Fruit fly (Drosophila melanogaster) whole organism, embryonic: Measurements from ENCODE around the gene CG15185.

Experiments used
- Asciz ChIP-seq: fragments of 200-800 bp; sonication (Bioruptor generic); optimal IDR thresholded peaks from 2 replicates; lab custom pipeline; 2017; ENCODE audit warnings: missing biosample characterization, mild to moderate bottlenecking, missing genetic modification characterization, missing genetic modification reagents
- Atf-2 ChIP-seq: fragments of 200-800 bp; sonication (Bioruptor generic); optimal IDR thresholded peaks from 2 replicates; lab custom pipeline; 2016; ENCODE audit warnings: missing biosample characterization, missing genetic modification characterization
- Atf3 ChIP-seq: fragments of 200-800 bp; sonication (Bioruptor generic); optimal IDR thresholded peaks from 3 replicates; lab custom pipeline; 2016; ENCODE audit warnings: missing biosample characterization, missing genetic modification characterization
- CG10431 ChIP-seq: fragments of 200-800 bp; sonication (Bioruptor generic); optimal IDR thresholded peaks from 3 replicates; lab custom pipeline; 2018; ENCODE audit warnings: missing biosample characterization, mild to moderate bottlenecking, missing genetic modification characterization
- CG12104 ChIP-seq: fragments of 200-800 bp; sonication (Bioruptor generic); optimal IDR thresholded peaks from 3 replicates; lab custom pipeline; 2016; ENCODE audit warnings: missing biosample characterization, missing genetic modification characterization
- CG13424 ChIP-seq: fragments of 200-800 bp; sonication (Bioruptor generic); optimal IDR thresholded peaks from 2 replicates; lab custom pipeline; 2019; ENCODE audit warnings: missing biosample characterization, mild to moderate bottlenecking, missing genetic modification characterization, moderate library complexity
- CG13775 ChIP-seq: fragments of 200-800 bp; sonication (Bioruptor generic); optimal IDR thresholded peaks from 3 replicates; lab custom pipeline; 2017; ENCODE audit warnings: missing biosample characterization, mild to moderate bottlenecking, missing genetic modification characterization
- CG15696 ChIP-seq: fragments of 200-800 bp; sonication (Bioruptor generic); optimal IDR thresholded peaks from 2 replicates; lab custom pipeline; 2019; ENCODE audit warnings: missing biosample characterization, mild to moderate bottlenecking, missing genetic modification characterization, moderate library complexity
- CG17186 ChIP-seq: fragments of 200-800 bp; sonication (Bioruptor generic); optimal IDR thresholded peaks from 3 replicates; lab custom pipeline; 2017; ENCODE audit warnings: missing biosample characterization, missing genetic modification reagents, missing genetic modification characterization
- CG18476 ChIP-seq: fragments of 200-800 bp; sonication (Bioruptor generic); optimal IDR thresholded peaks from 2 replicates; lab custom pipeline; 2016; ENCODE audit warnings: missing biosample characterization, mild to moderate bottlenecking, missing genetic modification characterization
- CG18599 ChIP-seq: fragments of 200-800 bp; sonication (Bioruptor generic); optimal IDR thresholded peaks from 3 replicates; lab custom pipeline; 2017; ENCODE audit warnings: missing biosample characterization, missing genetic modification characterization, mild to moderate bottlenecking, moderate library complexity, missing genetic modification reagents
- CG3065 ChIP-seq: fragments of 200-800 bp; sonication (Bioruptor generic); optimal IDR thresholded peaks from 2 replicates; lab custom pipeline; 2016; ENCODE audit warnings: missing biosample characterization, missing genetic modification characterization
- CG31441 ChIP-seq: fragments of 200-800 bp; sonication (Bioruptor generic); IDR thresholded peaks from 2 replicates; pipeline ENCODE4 v1.3.6; 2022; ENCODE audit warnings: missing biosample characterization, missing genetic modification characterization
- CG42726 ChIP-seq: fragments of 200-800 bp; sonication (Bioruptor generic); IDR thresholded peaks from 2 replicates; pipeline ENCODE4 v1.3.6; 2022; ENCODE audit warnings: missing biosample characterization, missing genetic modification characterization; ENCODE audit not compliant: partially characterized antibody
- CG6175 ChIP-seq: fragments of 200-800 bp; sonication (Bioruptor generic); IDR thresholded peaks from 3 replicates; pipeline ENCODE4 v1.3.6; 2022; ENCODE audit warnings: missing biosample characterization, missing genetic modification characterization
- CG8290 ChIP-seq, 3 experiments: fragments of 200-800 bp; sonication (Bioruptor generic); optimal IDR thresholded peaks; 2 replicates each; lab custom pipeline; 2016 to 2019; ENCODE audit warnings: missing biosample characterization in 3 of 3, missing genetic modification characterization in 3 of 3, mild to moderate bottlenecking in 2 of 3, moderate library complexity in 1 of 3
- CG8388 ChIP-seq: fragments of 200-800 bp; sonication (Bioruptor generic); optimal IDR thresholded peaks from 2 replicates; lab custom pipeline; 2019; ENCODE audit warnings: missing biosample characterization, mild to moderate bottlenecking, missing genetic modification characterization, moderate library complexity
- CG8478 ChIP-seq: fragments of >200 bp; optimal IDR thresholded peaks from 2 replicates; lab custom pipeline; 2018
- D ChIP-seq, 2 experiments: fragments of 200-800 bp in 1 of 2; fragments of >200 bp in 1 of 2; sonication (Bioruptor generic) in 1 of 2; optimal IDR thresholded peaks; 2 replicates in 1 of 2; 3 replicates in 1 of 2; lab custom pipeline; 2017; ENCODE audit warnings: mild to moderate bottlenecking in 1 of 2, missing biosample characterization in 1 of 2, missing genetic modification characterization in 1 of 2, missing genetic modification reagents in 1 of 2
- Dbx ChIP-seq: fragments of 200-800 bp; sonication (Bioruptor generic); IDR thresholded peaks from 3 replicates; pipeline ENCODE4 v1.3.6; 2022; ENCODE audit warnings: missing biosample characterization, missing genetic modification characterization
- Dll ChIP-seq: fragments of 200-800 bp; sonication (Bioruptor generic); IDR thresholded peaks from 4 replicates; pipeline ENCODE4 v1.3.6; 2022; ENCODE audit warnings: missing biosample characterization, missing genetic modification characterization; ENCODE audit not compliant: partially characterized antibody
- Gsc ChIP-seq: fragments of 200-800 bp; sonication (Bioruptor generic); IDR thresholded peaks from 2 replicates; pipeline ENCODE4 v1.3.6; 2022; ENCODE audit warnings: missing biosample characterization, missing genetic modification characterization
- Hmx ChIP-seq: fragments of 200-800 bp; sonication (Bioruptor generic); optimal IDR thresholded peaks from 2 replicates; lab custom pipeline; 2016; ENCODE audit warnings: missing biosample characterization, missing genetic modification characterization
- Mrtf ChIP-seq: fragments of 200-800 bp; sonication (Bioruptor generic); IDR thresholded peaks from 3 replicates; pipeline ENCODE4 v1.3.6; 2022; ENCODE audit warnings: missing biosample characterization, missing genetic modification characterization
- Ravus ChIP-seq: fragments of 200-800 bp; sonication (Bioruptor generic); IDR thresholded peaks from 2 replicates; pipeline ENCODE4 v1.3.6; 2022; ENCODE audit warnings: missing biosample characterization, missing genetic modification characterization
- Six4 ChIP-seq: fragments of 200-800 bp; sonication (Bioruptor generic); optimal IDR thresholded peaks from 2 replicates; lab custom pipeline; 2016; ENCODE audit warnings: missing biosample characterization, missing genetic modification characterization
- Sox102F ChIP-seq: fragments of 200-800 bp; sonication (Bioruptor generic); optimal IDR thresholded peaks from 2 replicates; lab custom pipeline; 2018; ENCODE audit warnings: missing biosample characterization, mild to moderate bottlenecking, missing genetic modification characterization, moderate library complexity
- Stat92E ChIP-seq, 3 experiments: fragments of >200 bp in 2 of 3; fragments of 200-800 bp in 1 of 3; sonication (Bioruptor generic) in 1 of 3; optimal IDR thresholded peaks; 2 replicates each; lab custom pipeline; 2017 to 2019; ENCODE audit warnings: missing biosample characterization in 3 of 3, missing genetic modification characterization in 3 of 3, mild to moderate bottlenecking in 1 of 3, moderate library complexity in 1 of 3
- Xbp1 ChIP-seq: fragments of 200-800 bp; sonication (Bioruptor generic); optimal IDR thresholded peaks from 3 replicates; lab custom pipeline; 2016; ENCODE audit warnings: missing biosample characterization, mild to moderate bottlenecking, missing genetic modification characterization
- amos ChIP-seq: fragments of 200-800 bp; sonication (Bioruptor generic); IDR thresholded peaks from 2 replicates; pipeline ENCODE4 v1.3.6; 2022; ENCODE audit warnings: missing biosample characterization, missing genetic modification characterization; ENCODE audit not compliant: partially characterized antibody
- chn ChIP-seq: fragments of 200-800 bp; sonication (Bioruptor generic); optimal IDR thresholded peaks from 2 replicates; lab custom pipeline; 2016; ENCODE audit warnings: missing biosample characterization, missing genetic modification characterization
- dati ChIP-seq: fragments of 200-800 bp; sonication (Bioruptor generic); IDR thresholded peaks from 2 replicates; pipeline ENCODE4 v1.3.6; 2022; ENCODE audit warnings: missing biosample characterization, missing genetic modification characterization
- dmrt11E ChIP-seq: fragments of 200-800 bp; sonication (Bioruptor generic); optimal IDR thresholded peaks from 3 replicates; lab custom pipeline; 2018; ENCODE audit warnings: missing biosample characterization, mild to moderate bottlenecking, missing genetic modification characterization, moderate library complexity
- fd64A ChIP-seq: fragments of 200-800 bp; sonication (Bioruptor generic); optimal IDR thresholded peaks from 3 replicates; lab custom pipeline; 2018; ENCODE audit warnings: missing biosample characterization, mild to moderate bottlenecking, missing genetic modification characterization
- her ChIP-seq: fragments of 200-800 bp; sonication (Bioruptor generic); optimal IDR thresholded peaks from 2 replicates; lab custom pipeline; 2016; ENCODE audit warnings: missing biosample characterization, missing genetic modification characterization
- ken ChIP-seq: fragments of 200-800 bp; sonication (Bioruptor generic); IDR thresholded peaks from 3 replicates; pipeline ENCODE4 v1.3.6; 2022; ENCODE audit warnings: missing biosample characterization, missing genetic modification characterization
- lmd ChIP-seq: fragments of 200-800 bp; sonication (Bioruptor generic); IDR thresholded peaks from 2 replicates; pipeline ENCODE4 v1.3.6; 2022; ENCODE audit warnings: missing biosample characterization, missing genetic modification characterization
- luna ChIP-seq: fragments of 200-800 bp; sonication (Bioruptor generic); optimal IDR thresholded peaks from 2 replicates; lab custom pipeline; 2016; ENCODE audit warnings: missing biosample characterization, missing genetic modification characterization
- phol ChIP-seq: fragments of 200-800 bp; sonication (Bioruptor generic); optimal IDR thresholded peaks from 3 replicates; lab custom pipeline; 2018; ENCODE audit warnings: missing biosample characterization, mild to moderate bottlenecking, missing genetic modification characterization, moderate library complexity
- pita ChIP-seq: fragments of 200-800 bp; sonication (Bioruptor generic); optimal IDR thresholded peaks from 2 replicates; lab custom pipeline; 2017; ENCODE audit warnings: missing biosample characterization, mild to moderate bottlenecking, missing genetic modification characterization
- psq ChIP-seq: fragments of 200-800 bp; sonication (Bioruptor generic); optimal IDR thresholded peaks from 2 replicates; lab custom pipeline; 2017; ENCODE audit warnings: missing biosample characterization, missing genetic modification characterization
- pum ChIP-seq: fragments of 200-800 bp; sonication (Bioruptor generic); optimal IDR thresholded peaks from 2 replicates; lab custom pipeline; 2016; ENCODE audit warnings: missing biosample characterization, missing genetic modification characterization
- scrt ChIP-seq: fragments of 200-800 bp; sonication (Bioruptor generic); optimal IDR thresholded peaks from 2 replicates; lab custom pipeline; 2018; ENCODE audit warnings: missing biosample characterization, mild to moderate bottlenecking, missing genetic modification characterization, moderate library complexity
- sob ChIP-seq: fragments of 200-800 bp; sonication (Bioruptor generic); IDR thresholded peaks from 2 replicates; pipeline ENCODE4 v1.3.6; 2022; ENCODE audit warnings: missing biosample characterization, missing genetic modification characterization
- stwl ChIP-seq: fragments of 200-800 bp; sonication (Bioruptor generic); optimal IDR thresholded peaks from 3 replicates; lab custom pipeline; 2018; ENCODE audit warnings: missing biosample characterization, mild to moderate bottlenecking, missing genetic modification characterization, moderate library complexity
- twi ChIP-seq: fragments of 200-800 bp; optimal IDR thresholded peaks from 2 replicates; lab custom pipeline; 2019; ENCODE audit warnings: missing biosample characterization, mild to moderate bottlenecking, missing genetic modification characterization, moderate library complexity
- tx ChIP-seq: fragments of 200-800 bp; sonication (Bioruptor generic); optimal IDR thresholded peaks from 2 replicates; lab custom pipeline; 2016; ENCODE audit warnings: missing biosample characterization, missing genetic modification characterization
- unc-4 ChIP-seq: fragments of 200-800 bp; sonication (Bioruptor generic); IDR thresholded peaks from 2 replicates; pipeline ENCODE4 v1.3.6; 2022; ENCODE audit warnings: missing biosample characterization, missing genetic modification characterization; ENCODE audit not compliant: partially characterized antibody
- vfl ChIP-seq: fragments of 200-800 bp; sonication (Bioruptor generic); optimal IDR thresholded peaks from 2 replicates; lab custom pipeline; 2016; ENCODE audit warnings: missing biosample characterization, missing genetic modification characterization
- zen ChIP-seq: fragments of 200-800 bp; sonication (Bioruptor generic); optimal IDR thresholded peaks from 3 replicates; lab custom pipeline; 2018; ENCODE audit warnings: missing biosample characterization, mild to moderate bottlenecking, missing genetic modification characterization, moderate library complexity

The CG15185 gene

DNA sequence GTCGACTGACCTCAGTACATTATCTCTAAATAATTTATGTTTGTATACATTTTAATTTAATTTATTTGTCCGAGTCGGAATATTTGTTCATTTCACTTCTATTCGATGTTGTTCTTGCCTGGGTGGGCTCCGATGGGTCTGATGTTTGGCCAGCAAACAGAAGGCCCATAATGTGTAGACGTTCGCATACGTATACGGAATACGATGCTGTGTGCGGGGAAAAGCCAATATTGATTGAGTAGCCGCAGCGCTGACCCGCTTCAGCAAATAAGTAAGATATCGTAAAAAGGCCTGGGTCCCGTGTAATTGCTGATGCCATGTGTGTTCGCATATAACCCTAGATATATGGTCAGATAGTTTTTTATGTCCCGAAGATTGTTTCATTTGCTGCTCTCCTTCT, 22.9 kb upstream of the CG15185 start (continued):
- TF ChIP-seq CG8290 (GFP tag; optimal IDR thresholded peaks at IDR 0.05; lab: Kevin White, UChicago) = peak; percentile 22
- peak; percentile 62 to 73 for TF ChIP-seq CG8290 (tag; optimal IDR thresholded peaks at IDR 0.05; lab: Kevin White, UChicago)
- TF ChIP-seq her = no peak
- no peak for TF ChIP-seq pita
- peak; percentile 86 for TF ChIP-seq dmrt11E
- peak; percentile 63 for TF ChIP-seq Asciz (GFP tag; lab: Kevin White, UChicago)
- TF ChIP-seq Hmx (GFP tag; lab: Kevin White, UChicago) = no peak
- peak; percentile 25 for TF ChIP-seq CG8388 (GFP tag; lab: Kevin White, UChicago)
- peak; percentile 40; the same call in 1 of the 3 replicates for TF ChIP-seq ken
- TF ChIP-seq sob = no peak
- TF ChIP-seq lmd = no peak
- peak; percentile 45 for TF ChIP-seq fd64A (GFP tag; lab: Kevin White, UChicago)
- TF ChIP-seq CG6175 (GFP tag; lab: Robert Waterston, UW) = no peak
- TF ChIP-seq CG13424 (tag; lab: Kevin White, UChicago) = peak; percentile 25
- no peak for TF ChIP-seq dati (GFP tag; lab: Robert Waterston, UW)
- TF ChIP-seq zen (tag; lab: Kevin White, UChicago) = no peak
- TF ChIP-seq CG18476 = no peak
- TF ChIP-seq vfl (GFP tag; lab: Kevin White, UChicago) = no peak
- TF ChIP-seq unc-4 = no peak
- no peak for TF ChIP-seq phol (tag; lab: Kevin White, UChicago)
- no peak for TF ChIP-seq psq (GFP tag; lab: Kevin White, UChicago)
- TF ChIP-seq D (optimal IDR thresholded peaks at IDR 0.05; lab: Kevin White, UChicago) = no peak
- peak; percentile 69 for TF ChIP-seq D (GFP tag; optimal IDR thresholded peaks at IDR 0.05; lab: Kevin White, UChicago)
- no peak for TF ChIP-seq Six4 (GFP tag; lab: Kevin White, UChicago)
- TF ChIP-seq pum = peak; percentile 2
- 0 out of 3 replicates have a peak, but pooled peaks have one; percentile 26 for TF ChIP-seq Dbx (GFP tag; lab: Robert Waterston, UW)
- TF ChIP-seq CG18599 (GFP tag; lab: Kevin White, UChicago) = peak; percentile 38
- TF ChIP-seq Dll (GFP tag; lab: Robert Waterston, UW) = no peak
- peak; percentile 55 for TF ChIP-seq CG31441
- TF ChIP-seq stwl = peak; percentile 6
- TF ChIP-seq Xbp1 = no peak
- no peak for TF ChIP-seq Mrtf
- TF ChIP-seq scrt (GFP tag; lab: Kevin White, UChicago) = peak; percentile 17
- peak; percentile 5 for TF ChIP-seq CG17186 (GFP tag; lab: Kevin White, UChicago)
- no peak for TF ChIP-seq amos (GFP tag; lab: Robert Waterston, UW)
- TF ChIP-seq CG3065 = peak; percentile 13
- TF ChIP-seq Sox102F (GFP tag; lab: Kevin White, UChicago) = peak; percentile 59
- TF ChIP-seq luna (GFP tag; lab: Kevin White, UChicago) = no peak
- no peak for TF ChIP-seq chn (GFP tag; lab: Kevin White, UChicago)
- TF ChIP-seq Stat92E (GFP tag; optimal IDR thresholded peaks at IDR 0.05; lab: Kevin White, UChicago) = no peak
- no peak for TF ChIP-seq Ravus (GFP tag; lab: Robert Waterston, UW)
- TF ChIP-seq CG42726 (GFP tag; lab: Robert Waterston, UW) = no peak
- TF ChIP-seq CG10431 (GFP tag; lab: Kevin White, UChicago) = peak; percentile 16
- TF ChIP-seq CG8478 (lab: Kevin White, UChicago) = no peak
- no peak for TF ChIP-seq twi (tag; lab: Kevin White, UChicago)
- TF ChIP-seq Atf3 (GFP tag; lab: Kevin White, UChicago) = peak; percentile 9
- TF ChIP-seq Atf-2 = peak; percentile 8
- TF ChIP-seq CG15696 (tag; lab: Kevin White, UChicago) = peak; percentile 85
- no peak for TF ChIP-seq Gsc (GFP tag; lab: Robert Waterston, UW)
- peak; percentile 45 for TF ChIP-seq CG13775 (GFP tag; lab: Kevin White, UChicago)
- no peak for TF ChIP-seq tx (GFP tag; lab: Kevin White, UChicago)
- TF ChIP-seq CG12104 = peak; percentile 24
